Worm (Caenorhabditis elegans): ENCODE results near the gene srh-247.

- no peak for TF ChIP-seq him-1 (tag; optimal IDR thresholded peaks at IDR 0.05)
- no peak for TF ChIP-seq dao-5 (tag; optimal IDR thresholded peaks at IDR 0.05)
These were observed 30.7 kb downstream of the srh-247 start, which contains the start of gene C31B8.7 for ce11 chrV:2903227-2903626.
